Fruit fly (Drosophila melanogaster) whole organism, embryonic: ENCODE results near the gene niki.

Experiments
- CG10147 ChIP-seq: fragments of 200-800 bp; sonication (Bioruptor generic); optimal IDR thresholded peaks from 2 replicates; lab custom pipeline; 2019; ENCODE audit warnings: missing biosample characterization, mild to moderate bottlenecking, missing genetic modification characterization, moderate library complexity
- CG1024 ChIP-seq: fragments of 200-800 bp; sonication (Bioruptor generic); IDR thresholded peaks from 2 replicates; pipeline ENCODE4 v1.3.6; 2022; ENCODE audit warnings: missing biosample characterization, missing genetic modification characterization
- CG10267 ChIP-seq: fragments of 200-800 bp; sonication (Bioruptor generic); optimal IDR thresholded peaks from 2 replicates; lab custom pipeline; 2018; ENCODE audit warnings: missing biosample characterization, mild to moderate bottlenecking, missing genetic modification characterization, moderate library complexity
- CG10462 ChIP-seq: fragments of 200-800 bp; sonication (Bioruptor generic); optimal IDR thresholded peaks from 2 replicates; lab custom pipeline; 2016; ENCODE audit warnings: missing biosample characterization, missing genetic modification characterization
- CG10979 ChIP-seq: fragments of 200-800 bp; sonication (Bioruptor generic); optimal IDR thresholded peaks from 2 replicates; lab custom pipeline; 2018; ENCODE audit warnings: missing biosample characterization, mild to moderate bottlenecking, missing genetic modification characterization, moderate library complexity
- CG11247 ChIP-seq: fragments of 200-800 bp; sonication (Bioruptor generic); IDR thresholded peaks from 2 replicates; pipeline ENCODE4 v1.3.6; 2022; ENCODE audit warnings: missing biosample characterization, missing genetic modification characterization
- CG15514 ChIP-seq: fragments of 200-800 bp; sonication (Bioruptor generic); optimal IDR thresholded peaks from 3 replicates; lab custom pipeline; 2017; ENCODE audit warnings: missing biosample characterization, missing genetic modification characterization, mild to moderate bottlenecking, moderate library complexity, missing genetic modification reagents
- CG16863 ChIP-seq: fragments of 200-800 bp; sonication (Bioruptor generic); optimal IDR thresholded peaks from 3 replicates; lab custom pipeline; 2016; ENCODE audit warnings: missing biosample characterization, missing genetic modification characterization
- CG17568 ChIP-seq: fragments of 200-800 bp; sonication (Bioruptor generic); optimal IDR thresholded peaks from 2 replicates; lab custom pipeline; 2018; ENCODE audit warnings: missing biosample characterization, mild to moderate bottlenecking, missing genetic modification characterization, moderate library complexity
- CG2889 ChIP-seq: fragments of 200-800 bp; sonication (Bioruptor generic); IDR thresholded peaks from 3 replicates; pipeline ENCODE4 v1.3.6; 2022; ENCODE audit warnings: missing biosample characterization, missing genetic modification characterization
- CG3281 ChIP-seq: fragments of 200-800 bp; sonication (Bioruptor generic); optimal IDR thresholded peaks from 3 replicates; lab custom pipeline; 2017; ENCODE audit warnings: missing biosample characterization, mild to moderate bottlenecking, missing genetic modification characterization
- CG33557 ChIP-seq: fragments of 200-800 bp; sonication (Bioruptor generic); optimal IDR thresholded peaks from 2 replicates; lab custom pipeline; 2019; ENCODE audit warnings: missing biosample characterization, mild to moderate bottlenecking, missing genetic modification characterization, moderate library complexity
- CG34376 ChIP-seq: fragments of 200-800 bp; sonication (Bioruptor generic); optimal IDR thresholded peaks from 2 replicates; lab custom pipeline; 2018; ENCODE audit warnings: missing biosample characterization, mild to moderate bottlenecking, missing genetic modification characterization
- CG4360 ChIP-seq: fragments of 200-800 bp; sonication (Bioruptor generic); IDR thresholded peaks from 2 replicates; pipeline ENCODE4 v1.3.6; 2022; ENCODE audit warnings: missing biosample characterization, missing genetic modification characterization
- CG5245 ChIP-seq: fragments of 200-800 bp; sonication (Bioruptor generic); optimal IDR thresholded peaks from 3 replicates; lab custom pipeline; 2016; ENCODE audit warnings: missing biosample characterization, missing genetic modification characterization
- CG6254 ChIP-seq: fragments of 200-800 bp; sonication (Bioruptor generic); optimal IDR thresholded peaks from 3 replicates; lab custom pipeline; 2017; ENCODE audit warnings: mild to moderate bottlenecking, missing biosample characterization, missing genetic modification reagents, missing genetic modification characterization
- CG8765 ChIP-seq: fragments of 200-800 bp; sonication (Bioruptor generic); IDR thresholded peaks from 2 replicates; pipeline ENCODE4 v1.3.6; 2022; ENCODE audit warnings: missing biosample characterization, missing genetic modification characterization
- CG8944 ChIP-seq: fragments of 200-800 bp; sonication (Bioruptor generic); optimal IDR thresholded peaks from 3 replicates; lab custom pipeline; 2016; ENCODE audit warnings: missing biosample characterization, missing genetic modification characterization
- D ChIP-seq, 2 experiments: fragments of 200-800 bp in 1 of 2; fragments of >200 bp in 1 of 2; sonication (Bioruptor generic) in 1 of 2; optimal IDR thresholded peaks; 2 replicates in 1 of 2; 3 replicates in 1 of 2; lab custom pipeline; 2017; ENCODE audit warnings: mild to moderate bottlenecking in 1 of 2, missing biosample characterization in 1 of 2, missing genetic modification characterization in 1 of 2, missing genetic modification reagents in 1 of 2
- Dll ChIP-seq: fragments of 200-800 bp; sonication (Bioruptor generic); IDR thresholded peaks from 4 replicates; pipeline ENCODE4 v1.3.6; 2022; ENCODE audit warnings: missing biosample characterization, missing genetic modification characterization; ENCODE audit not compliant: partially characterized antibody
- Dp ChIP-seq: fragments of 200-800 bp; sonication (Bioruptor generic); optimal IDR thresholded peaks from 2 replicates; lab custom pipeline; 2018; ENCODE audit warnings: missing biosample characterization, mild to moderate bottlenecking, missing genetic modification characterization, moderate library complexity
- ERR ChIP-seq: fragments of 200-800 bp; sonication (Bioruptor generic); optimal IDR thresholded peaks from 2 replicates; lab custom pipeline; 2016; ENCODE audit warnings: missing biosample characterization, missing genetic modification characterization
- GATAe ChIP-seq: fragments of 200-800 bp; sonication (Bioruptor generic); conservative IDR thresholded peaks from 2 replicates; pipeline ENCODE4 v1.3.6; 2022; ENCODE audit warnings: missing biosample characterization, missing genetic modification characterization
- H15 ChIP-seq: fragments of 200-800 bp; sonication (Bioruptor generic); IDR thresholded peaks from 3 replicates; pipeline ENCODE4 v1.3.6; 2022; ENCODE audit warnings: missing biosample characterization, missing genetic modification characterization
- Hand ChIP-seq: fragments of 200-800 bp; sonication (Bioruptor generic); optimal IDR thresholded peaks from 2 replicates; lab custom pipeline; 2017; ENCODE audit warnings: mild to moderate bottlenecking, missing biosample characterization, missing genetic modification reagents, missing genetic modification characterization
- Jarid2 ChIP-seq: fragments of 200-800 bp; sonication (Bioruptor generic); optimal IDR thresholded peaks from 3 replicates; lab custom pipeline; 2017; ENCODE audit warnings: mild to moderate bottlenecking, missing biosample characterization, missing genetic modification reagents, missing genetic modification characterization
- Mad ChIP-seq: fragments of 200-800 bp; sonication (Bioruptor generic); optimal IDR thresholded peaks from 2 replicates; lab custom pipeline; 2016; ENCODE audit warnings: missing biosample characterization, missing genetic modification characterization
- Med ChIP-seq: fragments of 200-800 bp; sonication (Bioruptor generic); peaks from one replicate; lab custom pipeline; 2016; ENCODE audit warnings: missing biosample characterization, missing genetic modification characterization, mild to moderate bottlenecking, inconsistent platforms, moderate library complexity
- NC2β ChIP-seq: fragments of 200-800 bp; sonication (Bioruptor generic); optimal IDR thresholded peaks from 2 replicates; lab custom pipeline; 2016; ENCODE audit warnings: missing biosample characterization, missing genetic modification characterization
- NK7.1 ChIP-seq: fragments of 200-800 bp; sonication (Bioruptor generic); optimal IDR thresholded peaks from 3 replicates; lab custom pipeline; 2016; ENCODE audit warnings: missing biosample characterization, missing genetic modification characterization
- Nf-YA ChIP-seq: fragments of 200-800 bp; sonication (Bioruptor generic); IDR thresholded peaks from 2 replicates; pipeline ENCODE4 v1.3.6; 2022; ENCODE audit warnings: missing biosample characterization, missing genetic modification characterization
- abd-A ChIP-seq: fragments of 200-800 bp; sonication (Bioruptor generic); optimal IDR thresholded peaks from 3 replicates; lab custom pipeline; 2019; ENCODE audit warnings: missing biosample characterization, mild to moderate bottlenecking, missing genetic modification characterization, moderate library complexity
- ap ChIP-seq: fragments of 200-800 bp; sonication (Bioruptor generic); IDR thresholded peaks from 2 replicates; pipeline ENCODE4 v1.3.6; 2022; ENCODE audit warnings: missing biosample characterization, missing genetic modification characterization
- crp ChIP-seq, 2 experiments: fragments of 200-800 bp; sonication (Bioruptor generic); optimal IDR thresholded peaks; 2 replicates in 1 of 2; 3 replicates in 1 of 2; lab custom pipeline; 2017; ENCODE audit warnings: missing biosample characterization in 2 of 2, missing genetic modification characterization in 2 of 2, mild to moderate bottlenecking in 1 of 2, moderate library complexity in 1 of 2
- dm ChIP-seq: fragments of 200-800 bp; sonication (Bioruptor generic); optimal IDR thresholded peaks from 3 replicates; lab custom pipeline; 2016; ENCODE audit warnings: missing biosample characterization, missing genetic modification characterization
- exex ChIP-seq: fragments of 200-800 bp; sonication (Bioruptor generic); optimal IDR thresholded peaks from 4 replicates; lab custom pipeline; 2018; ENCODE audit warnings: missing biosample characterization, mild to moderate bottlenecking, missing genetic modification characterization, moderate library complexity
- fd102C ChIP-seq: fragments of 200-800 bp; sonication (Bioruptor generic); optimal IDR thresholded peaks from 2 replicates; lab custom pipeline; 2018; ENCODE audit warnings: missing biosample characterization, mild to moderate bottlenecking, missing genetic modification characterization, moderate library complexity
- kni ChIP-seq: fragments of 200-800 bp; sonication (Bioruptor generic); optimal IDR thresholded peaks from 3 replicates; lab custom pipeline; 2017; ENCODE audit warnings: mild to moderate bottlenecking, missing biosample characterization, missing genetic modification reagents, missing genetic modification characterization
- odd ChIP-seq: fragments of 200-800 bp; sonication (Bioruptor generic); optimal IDR thresholded peaks from 2 replicates; lab custom pipeline; 2017; ENCODE audit warnings: missing biosample characterization, mild to moderate bottlenecking, missing genetic modification characterization
- org-1 ChIP-seq: fragments of 200-800 bp; sonication (Bioruptor generic); optimal IDR thresholded peaks from 2 replicates; lab custom pipeline; 2017; ENCODE audit warnings: missing biosample characterization, missing genetic modification characterization
- pfk ChIP-seq: fragments of 200-800 bp; sonication (Bioruptor generic); optimal IDR thresholded peaks from 2 replicates; lab custom pipeline; 2018; ENCODE audit warnings: missing biosample characterization, mild to moderate bottlenecking, missing genetic modification characterization, moderate library complexity
- pita ChIP-seq: fragments of 200-800 bp; sonication (Bioruptor generic); optimal IDR thresholded peaks from 2 replicates; lab custom pipeline; 2017; ENCODE audit warnings: missing biosample characterization, mild to moderate bottlenecking, missing genetic modification characterization
- psq ChIP-seq: fragments of 200-800 bp; sonication (Bioruptor generic); optimal IDR thresholded peaks from 2 replicates; lab custom pipeline; 2017; ENCODE audit warnings: missing biosample characterization, missing genetic modification characterization
- scrt ChIP-seq: fragments of 200-800 bp; sonication (Bioruptor generic); optimal IDR thresholded peaks from 2 replicates; lab custom pipeline; 2018; ENCODE audit warnings: missing biosample characterization, mild to moderate bottlenecking, missing genetic modification characterization, moderate library complexity
- sima ChIP-seq: fragments of 200-800 bp; sonication (Bioruptor generic); optimal IDR thresholded peaks from 2 replicates; lab custom pipeline; 2016; ENCODE audit warnings: missing biosample characterization, missing genetic modification characterization
- sug ChIP-seq: fragments of 200-800 bp; optimal IDR thresholded peaks from 2 replicates; lab custom pipeline; 2019; ENCODE audit warnings: missing biosample characterization, mild to moderate bottlenecking, missing genetic modification characterization, moderate library complexity
- toy ChIP-seq: fragments of 200-800 bp; sonication (Bioruptor generic); IDR thresholded peaks from 2 replicates; pipeline ENCODE4 v1.3.6; 2022; ENCODE audit warnings: missing biosample characterization, missing genetic modification characterization
- twi ChIP-seq: fragments of 200-800 bp; optimal IDR thresholded peaks from 2 replicates; lab custom pipeline; 2019; ENCODE audit warnings: missing biosample characterization, mild to moderate bottlenecking, missing genetic modification characterization, moderate library complexity
- zfh1 ChIP-seq: fragments of 200-800 bp; sonication (Bioruptor generic); IDR thresholded peaks from 3 replicates; pipeline ENCODE4 v1.3.6; 2022; ENCODE audit warnings: missing biosample characterization, missing genetic modification characterization

niki gene

DNA sequence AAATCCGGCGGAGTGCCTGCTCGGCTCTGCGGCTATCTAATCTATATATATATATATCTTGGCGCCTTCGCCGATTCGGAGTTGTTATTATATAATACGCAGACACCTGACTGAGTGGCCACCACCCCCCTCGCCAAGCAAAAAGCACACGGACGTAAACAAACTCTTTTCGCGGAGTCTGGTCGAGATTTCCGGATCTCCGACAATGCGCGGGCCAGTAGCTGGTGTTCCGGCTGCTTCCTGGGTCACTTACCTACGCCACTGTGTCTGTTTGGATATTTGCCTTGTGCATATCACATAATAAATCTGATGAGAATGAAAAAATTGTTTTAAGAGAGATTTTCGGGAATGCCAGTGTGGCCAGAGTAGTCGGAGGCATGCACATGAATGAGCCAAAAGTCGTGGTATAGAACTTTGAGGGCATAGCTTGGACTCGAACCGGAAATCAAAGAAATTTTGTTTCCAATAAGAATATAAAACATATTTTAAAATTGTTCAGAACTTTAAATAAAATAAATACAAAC, 38.3 kb downstream of the niki start, which contains the start of gene CG5805 (continued):
- peak; percentile 60 for TF ChIP-seq CG5245 (GFP tag; lab: Kevin White, UChicago)
- no peak for TF ChIP-seq Dll
- peak; percentile 49 for TF ChIP-seq fd102C (GFP tag; lab: Kevin White, UChicago)
- peak; percentile 43 for TF ChIP-seq CG8944
- peak; percentile 70 for TF ChIP-seq NK7.1
- TF ChIP-seq CG8765: no peak
- TF ChIP-seq pfk (GFP tag; lab: Kevin White, UChicago): peak; percentile 50
- peak; percentile 78 for TF ChIP-seq Mad (GFP tag; lab: Kevin White, UChicago)
- peak; percentile 91 for TF ChIP-seq CG34376
- peak; percentile 50 for TF ChIP-seq kni (GFP tag; lab: Kevin White, UChicago)
- TF ChIP-seq CG10267 (tag; lab: Kevin White, UChicago): peak; percentile 67
- no peak for TF ChIP-seq CG17568 (GFP tag; lab: Kevin White, UChicago)
- TF ChIP-seq Dp (GFP tag; lab: Kevin White, UChicago): peak; percentile 45
- peak; percentile 98 for TF ChIP-seq Med (GFP tag; lab: Kevin White, UChicago)
- no peak for TF ChIP-seq abd-A (tag; lab: Kevin White, UChicago)
- peak; percentile 79 for TF ChIP-seq CG11247 (GFP tag; lab: Robert Waterston, UW)
- peak; percentile 92 for TF ChIP-seq CG15514
- peak; percentile 81 for TF ChIP-seq NC2β (GFP tag; lab: Kevin White, UChicago)
- TF ChIP-seq scrt: peak; percentile 81
- peak; percentile 81 for TF ChIP-seq CG6254 (GFP tag; lab: Kevin White, UChicago)
- TF ChIP-seq Jarid2 (GFP tag; lab: Kevin White, UChicago): peak; percentile 74
- TF ChIP-seq crp (GFP tag; optimal IDR thresholded peaks at IDR 0.05; lab: Kevin White, UChicago): peak in 1 of 2 experiments; percentile 55
- peak; percentile 92 for TF ChIP-seq CG3281 (GFP tag; lab: Kevin White, UChicago)
- TF ChIP-seq Hand: peak; percentile 10
- no peak for TF ChIP-seq CG4360 (GFP tag; lab: Robert Waterston, UW)
- TF ChIP-seq exex (tag; lab: Kevin White, UChicago): peak; percentile 56
- TF ChIP-seq CG10979 (tag; lab: Kevin White, UChicago): peak; percentile 73
- TF ChIP-seq sug (tag; lab: Kevin White, UChicago): peak; percentile 83
- peak; percentile 72 for TF ChIP-seq CG1024 (GFP tag; lab: Robert Waterston, UW)
- TF ChIP-seq psq: peak; percentile 68
- TF ChIP-seq CG10147 (GFP tag; lab: Kevin White, UChicago): peak; percentile 80
- TF ChIP-seq CG33557 (GFP tag; lab: Kevin White, UChicago): peak; percentile 78
- peak; percentile 84 for TF ChIP-seq odd (GFP tag; lab: Kevin White, UChicago)
- peak; percentile 7 for TF ChIP-seq sima (GFP tag; lab: Kevin White, UChicago)
- peak; percentile 85 for TF ChIP-seq zfh1
- TF ChIP-seq org-1 (GFP tag; lab: Kevin White, UChicago): peak; percentile 59
- peak; percentile 76 for TF ChIP-seq Nf-YA
- TF ChIP-seq H15 (GFP tag; lab: Robert Waterston, UW): peak; percentile 86
- TF ChIP-seq D (optimal IDR thresholded peaks at IDR 0.05; lab: Kevin White, UChicago): no peak
- peak; percentile 79 for TF ChIP-seq D (GFP tag; optimal IDR thresholded peaks at IDR 0.05; lab: Kevin White, UChicago)
- TF ChIP-seq ERR (GFP tag; lab: Kevin White, UChicago): peak; percentile 43
- TF ChIP-seq CG16863: peak; percentile 58
- TF ChIP-seq dm: peak; percentile 86
- peak; percentile 23 for TF ChIP-seq CG10462
- TF ChIP-seq CG2889 (GFP tag; lab: Robert Waterston, UW): peak; percentile 67
- TF ChIP-seq pita: peak; percentile 64
- peak; percentile 62; the same call in 1 of the 2 replicates for TF ChIP-seq toy (GFP tag; lab: Robert Waterston, UW)
- TF ChIP-seq GATAe: peak; percentile 60
- no peak for TF ChIP-seq twi
- peak; percentile 54; the same call in 1 of the 2 replicates for TF ChIP-seq ap (GFP tag; lab: Robert Waterston, UW)
